Worm (Caenorhabditis elegans) whole organism, L1 larva: ENCODE data around the gene F08F8.6.

ENCODE experiments used
- efl-1 ChIP-seq, 4 experiments: fragments of 150-350 bp; optimal IDR thresholded peaks in 3 of 4; peaks in 1 of 4; 1 replicate in 1 of 4; 2 replicates in 3 of 4; lab custom pipeline; 2014; ENCODE audit warnings: missing biosample characterization in 2 of 4, missing genetic modification characterization in 2 of 4, missing genetic modification reagents in 2 of 4
- nhr-237 ChIP-seq: fragments of 150-350 bp; optimal IDR thresholded peaks from 2 replicates; lab custom pipeline; 2014; ENCODE audit warnings: missing biosample characterization, missing genetic modification characterization
- nhr-47 ChIP-seq: sonication (generic microtip); optimal IDR thresholded peaks from 2 replicates; lab custom pipeline; 2016; ENCODE audit warnings: mild to moderate bottlenecking, missing genetic modification characterization, moderate library complexity, missing compliant biosample characterization
- nhr-90 ChIP-seq: sonication (generic microtip); optimal IDR thresholded peaks from 2 replicates; lab custom pipeline; 2016; ENCODE audit warnings: mild to moderate bottlenecking, missing genetic modification characterization, missing compliant biosample characterization; ENCODE audit not compliant: poor library complexity
- snu-23 ChIP-seq: sonication (generic microtip); optimal IDR thresholded peaks from 2 replicates; lab custom pipeline; 2016; ENCODE audit warnings: missing genetic modification characterization, missing compliant biosample characterization
- sox-4 ChIP-seq: sonication (generic microtip); optimal IDR thresholded peaks from 2 replicates; lab custom pipeline; 2016; ENCODE audit warnings: missing genetic modification characterization, missing compliant biosample characterization
- tbx-2 ChIP-seq: sonication (generic microtip); optimal IDR thresholded peaks from 2 replicates; lab custom pipeline; 2016; ENCODE audit warnings: missing genetic modification characterization, missing compliant biosample characterization
- zag-1 ChIP-seq: fragments of 150-350 bp; optimal IDR thresholded peaks from 2 replicates; lab custom pipeline; 2014; ENCODE audit warnings: missing biosample characterization, missing genetic modification characterization

DNA sequence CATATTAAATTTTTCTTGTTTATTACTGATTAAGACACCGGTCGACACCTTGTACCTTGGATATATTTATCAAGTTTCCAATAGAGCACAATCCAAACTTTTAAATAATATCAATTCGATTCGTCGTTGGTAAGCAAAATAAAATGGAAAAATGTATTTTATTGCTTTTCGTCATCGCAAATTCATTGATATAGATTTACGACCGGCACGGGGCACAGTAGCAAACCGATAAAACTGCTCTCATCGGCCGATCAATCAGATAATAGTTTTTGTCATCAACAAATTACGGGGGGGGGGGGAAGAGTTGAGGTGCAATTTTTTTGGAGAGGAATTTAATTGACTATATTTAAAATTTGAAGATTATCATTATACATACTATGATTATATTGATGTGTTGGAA is 20.2 kb upstream of the F08F8.6 start:
- TF ChIP-seq efl-1 (optimal IDR thresholded peaks at IDR 0.05; lab: Kevin White, UChicago) (no peak), efl-1 (GFP tag; optimal IDR thresholded peaks at IDR 0.05 in 1 of 2; lab: Kevin White, UChicago) (no peak), sox-4 (tag; lab: Kevin White, UChicago) (no peak), nhr-90 (tag; lab: Kevin White, UChicago) (no peak), tbx-2 (tag; lab: Kevin White, UChicago) (no peak), snu-23 (GFP tag; lab: Kevin White, UChicago) (no peak), nhr-237 (tag; lab: Kevin White, UChicago) (no peak), zag-1 (no peak), nhr-47 (tag; lab: Kevin White, UChicago) (no peak)
